Fruit fly (Drosophila melanogaster) whole organism, pupa: Measurements from ENCODE around the gene ttm2.

Experiments
- CG10348 ChIP-seq: fragments of 200-800 bp; sonication (Bioruptor generic); IDR thresholded peaks from 2 replicates; pipeline ENCODE4 v1.3.6; 2022; ENCODE audit warnings: missing biosample characterization, missing genetic modification characterization
- CG12605 ChIP-seq: fragments of 200-800 bp; sonication (Bioruptor generic); IDR thresholded peaks from 2 replicates; pipeline ENCODE4 v1.3.6; 2022; ENCODE audit warnings: missing biosample characterization, missing genetic modification characterization
- CG13204 ChIP-seq: fragments of 200-800 bp; sonication (Bioruptor generic); optimal IDR thresholded peaks from 2 replicates; lab custom pipeline; 2018; ENCODE audit warnings: missing biosample characterization, mild to moderate bottlenecking, missing genetic modification characterization, moderate library complexity
- CG14655 ChIP-seq: fragments of 200-800 bp; sonication (Bioruptor generic); optimal IDR thresholded peaks from 3 replicates; lab custom pipeline; 2017; ENCODE audit warnings: mild to moderate bottlenecking, missing biosample characterization, missing genetic modification reagents, missing genetic modification characterization
- CG4496 ChIP-seq: fragments of 200-800 bp; sonication (Bioruptor generic); IDR thresholded peaks from 3 replicates; pipeline ENCODE4 v1.3.6; 2022; ENCODE audit warnings: missing biosample characterization, missing genetic modification characterization
- CG8301 ChIP-seq: fragments of 200-800 bp; sonication (Bioruptor generic); optimal IDR thresholded peaks from 2 replicates; lab custom pipeline; 2018; ENCODE audit warnings: missing biosample characterization, mild to moderate bottlenecking, missing genetic modification characterization
- D1 ChIP-seq: fragments of 200-800 bp; sonication (Bioruptor generic); optimal IDR thresholded peaks from 2 replicates; lab custom pipeline; 2018; ENCODE audit warnings: missing biosample characterization, mild to moderate bottlenecking, missing genetic modification characterization, moderate library complexity
- Pif1A ChIP-seq: fragments of 200-800 bp; sonication (Bioruptor generic); optimal IDR thresholded peaks from 3 replicates; lab custom pipeline; 2016; ENCODE audit warnings: missing biosample characterization, missing genetic modification characterization
- Pif1B ChIP-seq: fragments of 200-800 bp; sonication (Bioruptor generic); optimal IDR thresholded peaks from 3 replicates; lab custom pipeline; 2016; ENCODE audit warnings: missing biosample characterization, missing genetic modification characterization
- gl ChIP-seq: fragments of 200-800 bp; sonication (Bioruptor generic); optimal IDR thresholded peaks from 2 replicates; lab custom pipeline; 2018; ENCODE audit warnings: missing biosample characterization, mild to moderate bottlenecking, missing genetic modification characterization

dm6 chr3L:320010-320337 lies 45.0 kb downstream of the ttm2 start:
- TF ChIP-seq CG13204 (GFP tag; lab: Kevin White, UChicago) (no peak), gl (tag; lab: Kevin White, UChicago) (no peak), Pif1B (GFP tag; lab: Kevin White, UChicago) (no peak), CG8301 (no peak), CG12605 (GFP tag; lab: Robert Waterston, UW) (no peak), D1 (no peak), CG4496 (GFP tag; lab: Robert Waterston, UW) (no peak), CG14655 (GFP tag; lab: Kevin White, UChicago) (no peak), CG10348 (GFP tag; lab: Robert Waterston, UW) (no peak), Pif1A (GFP tag; lab: Kevin White, UChicago) (no peak)
